Fruit fly (Drosophila melanogaster) whole organism, embryonic: ENCODE measurements around the gene GluRIA.

Experiments used
- BEAF-32 ChIP-seq: fragments of 200-800 bp; sonication (Bioruptor generic); optimal IDR thresholded peaks from 3 replicates; lab custom pipeline; 2017; ENCODE audit warnings: missing biosample characterization, missing genetic modification characterization, mild to moderate bottlenecking, moderate library complexity, missing genetic modification reagents
- CG10274 ChIP-seq: fragments of 200-800 bp; sonication (Bioruptor generic); optimal IDR thresholded peaks from 3 replicates; lab custom pipeline; 2017; ENCODE audit warnings: missing biosample characterization, mild to moderate bottlenecking, missing genetic modification characterization
- CG10321 ChIP-seq: fragments of 200-800 bp; sonication (Bioruptor generic); IDR thresholded peaks from 2 replicates; pipeline ENCODE4 v1.3.6; 2022; ENCODE audit warnings: missing biosample characterization, missing genetic modification characterization
- CG10543 ChIP-seq: fragments of 200-800 bp; sonication (Bioruptor generic); optimal IDR thresholded peaks from 3 replicates; lab custom pipeline; 2017; ENCODE audit warnings: missing biosample characterization, mild to moderate bottlenecking, missing genetic modification characterization, moderate library complexity
- CG10565 ChIP-seq: fragments of 200-800 bp; sonication (Bioruptor generic); optimal IDR thresholded peaks from 3 replicates; lab custom pipeline; 2016; ENCODE audit warnings: missing biosample characterization, mild to moderate bottlenecking, missing genetic modification characterization
- CG11696 ChIP-seq: fragments of 200-800 bp; sonication (Bioruptor generic); IDR thresholded peaks from 2 replicates; pipeline ENCODE4 v1.3.6; 2022; ENCODE audit warnings: missing biosample characterization, missing genetic modification characterization
- CG12236 ChIP-seq: fragments of 200-800 bp; sonication (Bioruptor generic); optimal IDR thresholded peaks from 2 replicates; lab custom pipeline; 2016; ENCODE audit warnings: missing biosample characterization, missing genetic modification characterization
- CG12942 ChIP-seq: fragments of 200-800 bp; sonication (Bioruptor generic); optimal IDR thresholded peaks from 3 replicates; lab custom pipeline; 2016; ENCODE audit warnings: missing biosample characterization, missing genetic modification characterization
- CG13123 ChIP-seq: fragments of 200-800 bp; sonication (Bioruptor generic); optimal IDR thresholded peaks from 2 replicates; lab custom pipeline; 2016; ENCODE audit warnings: missing biosample characterization, missing genetic modification characterization
- CG13894 ChIP-seq: fragments of 200-800 bp; sonication (Bioruptor generic); optimal IDR thresholded peaks from 3 replicates; lab custom pipeline; 2018; ENCODE audit warnings: missing biosample characterization, mild to moderate bottlenecking, missing genetic modification characterization, moderate library complexity
- CG1529 ChIP-seq: fragments of 200-800 bp; sonication (Bioruptor generic); optimal IDR thresholded peaks from 3 replicates; lab custom pipeline; 2018; ENCODE audit warnings: missing biosample characterization, missing genetic modification characterization
- CG16813 ChIP-seq: fragments of 200-800 bp; sonication (Bioruptor generic); IDR thresholded peaks from 3 replicates; pipeline ENCODE4 v1.3.6; 2022; ENCODE audit warnings: missing biosample characterization, missing genetic modification characterization; ENCODE audit not compliant: partially characterized antibody
- CG17186 ChIP-seq: fragments of 200-800 bp; sonication (Bioruptor generic); optimal IDR thresholded peaks from 3 replicates; lab custom pipeline; 2017; ENCODE audit warnings: missing biosample characterization, missing genetic modification reagents, missing genetic modification characterization
- CG33557 ChIP-seq: fragments of 200-800 bp; sonication (Bioruptor generic); optimal IDR thresholded peaks from 2 replicates; lab custom pipeline; 2019; ENCODE audit warnings: missing biosample characterization, mild to moderate bottlenecking, missing genetic modification characterization, moderate library complexity
- CG43689 ChIP-seq: fragments of 200-800 bp; sonication (Bioruptor generic); IDR thresholded peaks from 2 replicates; pipeline ENCODE4 v1.3.6; 2022; ENCODE audit warnings: missing biosample characterization, missing genetic modification characterization
- CG5953 ChIP-seq: fragments of 200-800 bp; sonication (Bioruptor generic); IDR thresholded peaks from 2 replicates; pipeline ENCODE4 v1.3.6; 2022; ENCODE audit warnings: missing biosample characterization, missing genetic modification characterization
- CG6765 ChIP-seq: fragments of 200-800 bp; sonication (Bioruptor generic); optimal IDR thresholded peaks from 3 replicates; lab custom pipeline; 2017; ENCODE audit warnings: missing biosample characterization, mild to moderate bottlenecking, missing genetic modification characterization
- CG6854 ChIP-seq: fragments of 200-800 bp; sonication (Bioruptor generic); optimal IDR thresholded peaks from 3 replicates; lab custom pipeline; 2017; ENCODE audit warnings: missing biosample characterization, mild to moderate bottlenecking, missing genetic modification characterization
- CG8478 ChIP-seq: fragments of >200 bp; optimal IDR thresholded peaks from 2 replicates; lab custom pipeline; 2018
- CG8765 ChIP-seq: fragments of 200-800 bp; sonication (Bioruptor generic); IDR thresholded peaks from 2 replicates; pipeline ENCODE4 v1.3.6; 2022; ENCODE audit warnings: missing biosample characterization, missing genetic modification characterization
- CG8944 ChIP-seq: fragments of 200-800 bp; sonication (Bioruptor generic); optimal IDR thresholded peaks from 3 replicates; lab custom pipeline; 2016; ENCODE audit warnings: missing biosample characterization, missing genetic modification characterization
- CG9876 ChIP-seq: fragments of 200-800 bp; sonication (Bioruptor generic); optimal IDR thresholded peaks from 2 replicates; lab custom pipeline; 2016; ENCODE audit warnings: missing biosample characterization, missing genetic modification characterization
- Doc2 ChIP-seq: fragments of 200-800 bp; sonication (Bioruptor generic); IDR thresholded peaks from 2 replicates; pipeline ENCODE4 v1.3.6; 2022; ENCODE audit warnings: missing biosample characterization, missing genetic modification characterization
- Fer2 ChIP-seq: fragments of 200-800 bp; sonication (Bioruptor generic); optimal IDR thresholded peaks from 2 replicates; lab custom pipeline; 2018; ENCODE audit warnings: missing biosample characterization, mild to moderate bottlenecking, missing genetic modification characterization, moderate library complexity
- Hey ChIP-seq: fragments of 200-800 bp; sonication (Bioruptor generic); optimal IDR thresholded peaks from 3 replicates; lab custom pipeline; 2018; ENCODE audit warnings: missing biosample characterization, mild to moderate bottlenecking, missing genetic modification characterization
- Hmx ChIP-seq: fragments of 200-800 bp; sonication (Bioruptor generic); optimal IDR thresholded peaks from 2 replicates; lab custom pipeline; 2016; ENCODE audit warnings: missing biosample characterization, missing genetic modification characterization
- Lpt ChIP-seq: fragments of >200 bp; optimal IDR thresholded peaks from 2 replicates; lab custom pipeline; 2018; ENCODE audit warnings: missing biosample characterization, missing genetic modification characterization
- MTF-1 ChIP-seq: fragments of 200-800 bp; sonication (Bioruptor generic); optimal IDR thresholded peaks from 2 replicates; lab custom pipeline; 2018; ENCODE audit warnings: missing biosample characterization, mild to moderate bottlenecking, missing genetic modification characterization, borderline replicate concordance
- Nf-YB ChIP-seq: fragments of 200-800 bp; sonication (Bioruptor generic); optimal IDR thresholded peaks from 3 replicates; lab custom pipeline; 2019; ENCODE audit warnings: missing biosample characterization, mild to moderate bottlenecking, missing genetic modification characterization, moderate library complexity
- Stat92E ChIP-seq, 3 experiments: fragments of >200 bp in 2 of 3; fragments of 200-800 bp in 1 of 3; sonication (Bioruptor generic) in 1 of 3; optimal IDR thresholded peaks; 2 replicates each; lab custom pipeline; 2017 to 2019; ENCODE audit warnings: missing biosample characterization in 3 of 3, missing genetic modification characterization in 3 of 3, mild to moderate bottlenecking in 1 of 3, moderate library complexity in 1 of 3
- Xrp1 ChIP-seq: fragments of 200-800 bp; sonication (Bioruptor generic); IDR thresholded peaks from 2 replicates; pipeline ENCODE4 v1.3.6; 2022; ENCODE audit warnings: missing biosample characterization, missing genetic modification characterization
- YL-1 ChIP-seq: fragments of 200-800 bp; sonication (Bioruptor generic); optimal IDR thresholded peaks from 3 replicates; lab custom pipeline; 2017; ENCODE audit warnings: missing biosample characterization, mild to moderate bottlenecking, missing genetic modification characterization
- ara ChIP-seq: fragments of 200-800 bp; sonication (Bioruptor generic); IDR thresholded peaks from 2 replicates; pipeline ENCODE4 v1.3.6; 2022; ENCODE audit warnings: missing biosample characterization, missing genetic modification characterization
- ato ChIP-seq: fragments of 200-800 bp; sonication (Bioruptor generic); IDR thresholded peaks from 2 replicates; pipeline ENCODE4 v1.3.6; 2022; ENCODE audit warnings: missing biosample characterization, missing genetic modification characterization; ENCODE audit not compliant: partially characterized antibody
- bcd ChIP-seq: fragments of 200-800 bp; sonication (Bioruptor generic); optimal IDR thresholded peaks from 2 replicates; lab custom pipeline; 2017; ENCODE audit warnings: missing biosample characterization, mild to moderate bottlenecking, missing genetic modification characterization
- chm ChIP-seq: fragments of 200-800 bp; sonication (Bioruptor generic); IDR thresholded peaks from 2 replicates; pipeline ENCODE4 v1.3.6; 2022; ENCODE audit warnings: missing biosample characterization, missing genetic modification characterization
- cwo ChIP-seq: fragments of 200-800 bp; sonication (Bioruptor generic); optimal IDR thresholded peaks from 3 replicates; lab custom pipeline; 2017; ENCODE audit warnings: missing biosample characterization, missing genetic modification characterization, mild to moderate bottlenecking, moderate library complexity, missing genetic modification reagents
- eve ChIP-seq, 2 experiments: fragments of >200 bp; optimal IDR thresholded peaks; 2 replicates each; lab custom pipeline; 2017; ENCODE audit warnings: missing biosample characterization in 2 of 2, missing genetic modification characterization in 2 of 2
- eyg ChIP-seq: fragments of 200-800 bp; sonication (Bioruptor generic); optimal IDR thresholded peaks from 3 replicates; lab custom pipeline; 2016; ENCODE audit warnings: missing biosample characterization, missing genetic modification characterization
- fd64A ChIP-seq: fragments of 200-800 bp; sonication (Bioruptor generic); optimal IDR thresholded peaks from 3 replicates; lab custom pipeline; 2018; ENCODE audit warnings: missing biosample characterization, mild to moderate bottlenecking, missing genetic modification characterization
- ind ChIP-seq: fragments of 200-800 bp; sonication (Bioruptor generic); optimal IDR thresholded peaks from 3 replicates; lab custom pipeline; 2016; ENCODE audit warnings: missing biosample characterization, missing genetic modification characterization
- insv ChIP-seq, 2 experiments: fragments of 200-800 bp; sonication (Bioruptor generic); optimal IDR thresholded peaks; 3 replicates each; lab custom pipeline; 2016 to 2018; ENCODE audit warnings: missing biosample characterization in 2 of 2, missing genetic modification characterization in 2 of 2
- jumu ChIP-seq: fragments of 200-800 bp; sonication (Bioruptor generic); optimal IDR thresholded peaks from 3 replicates; lab custom pipeline; 2016; ENCODE audit warnings: missing biosample characterization, missing genetic modification characterization
- nerfin-1 ChIP-seq: fragments of 200-800 bp; sonication (Bioruptor generic); optimal IDR thresholded peaks from 3 replicates; lab custom pipeline; 2019; ENCODE audit warnings: missing biosample characterization, mild to moderate bottlenecking, missing genetic modification characterization, moderate library complexity
- odd ChIP-seq: fragments of 200-800 bp; sonication (Bioruptor generic); optimal IDR thresholded peaks from 2 replicates; lab custom pipeline; 2017; ENCODE audit warnings: missing biosample characterization, mild to moderate bottlenecking, missing genetic modification characterization
- prd ChIP-seq, 3 experiments: fragments of >200 bp in 2 of 3; fragments of 200-800 bp in 1 of 3; sonication (Bioruptor generic) in 1 of 3; optimal IDR thresholded peaks in 2 of 3; IDR thresholded peaks in 1 of 3; 2 replicates in 2 of 3; 3 replicates in 1 of 3; pipeline versions ENCODE4 v1.3.6 to Lab custom; 2017 to 2022; ENCODE audit warnings: missing biosample characterization in 1 of 3, missing genetic modification characterization in 1 of 3
- so ChIP-seq: fragments of 200-800 bp; sonication (Bioruptor generic); IDR thresholded peaks from 3 replicates; pipeline ENCODE4 v1.3.6; 2022; ENCODE audit warnings: missing biosample characterization, missing genetic modification characterization
- stc ChIP-seq: fragments of 200-800 bp; sonication (Bioruptor generic); IDR thresholded peaks from 2 replicates; pipeline ENCODE4 v1.3.6; 2022; ENCODE audit warnings: missing biosample characterization, missing genetic modification characterization
- tin ChIP-seq: fragments of 200-800 bp; sonication (Bioruptor generic); optimal IDR thresholded peaks from 3 replicates; lab custom pipeline; 2016; ENCODE audit warnings: missing biosample characterization, missing genetic modification characterization
- tll ChIP-seq, 2 experiments: fragments of 200-800 bp in 1 of 2; fragments of >200 bp in 1 of 2; sonication (Bioruptor generic) in 1 of 2; optimal IDR thresholded peaks; 2 replicates each; lab custom pipeline; 2017 to 2019; ENCODE audit warnings: missing biosample characterization in 2 of 2, missing genetic modification characterization in 2 of 2, mild to moderate bottlenecking in 1 of 2, moderate library complexity in 1 of 2
- zfh1 ChIP-seq: fragments of 200-800 bp; sonication (Bioruptor generic); IDR thresholded peaks from 3 replicates; pipeline ENCODE4 v1.3.6; 2022; ENCODE audit warnings: missing biosample characterization, missing genetic modification characterization

Gene GluRIA

dm6 chr3L:6605925-6606324 is 17.9 kb upstream of the GluRIA start, which contains the start of gene zpg (continued):
- TF ChIP-seq insv (GFP tag; optimal IDR thresholded peaks at IDR 0.05; lab: Kevin White, UChicago): no peak
- TF ChIP-seq so (GFP tag; lab: Robert Waterston, UW): no peak
- TF ChIP-seq Hey (tag; lab: Kevin White, UChicago): no peak
- no peak for TF ChIP-seq ind
- no peak for TF ChIP-seq CG13123
- no peak for TF ChIP-seq CG8478 (lab: Kevin White, UChicago)
- no peak for TF ChIP-seq prd (optimal IDR thresholded peaks at IDR 0.05; lab: Kevin White, UChicago)
- no peak for TF ChIP-seq prd (GFP tag; IDR thresholded peaks at IDR 0.05; lab: Robert Waterston, UW)
- TF ChIP-seq eyg (GFP tag; lab: Kevin White, UChicago): no peak
- no peak for TF ChIP-seq cwo (GFP tag; lab: Kevin White, UChicago)
- TF ChIP-seq Nf-YB (GFP tag; lab: Kevin White, UChicago): no peak
- peak in 1 of 2 experiments; percentile 33 for TF ChIP-seq tll (GFP tag; optimal IDR thresholded peaks at IDR 0.05; lab: Kevin White, UChicago)
- no peak for TF ChIP-seq CG33557 (GFP tag; lab: Kevin White, UChicago)
- TF ChIP-seq CG10274 (GFP tag; lab: Kevin White, UChicago): no peak
- no peak for TF ChIP-seq CG1529 (GFP tag; lab: Kevin White, UChicago)
- TF ChIP-seq ara (GFP tag; lab: Robert Waterston, UW): no peak
- no peak for TF ChIP-seq Stat92E (GFP tag; optimal IDR thresholded peaks at IDR 0.05; lab: Kevin White, UChicago)
- TF ChIP-seq tin (GFP tag; lab: Kevin White, UChicago): no peak
- TF ChIP-seq CG12236 (GFP tag; lab: Kevin White, UChicago): no peak
- TF ChIP-seq CG11696 (GFP tag; lab: Robert Waterston, UW): no peak
- no peak for TF ChIP-seq CG6765
- TF ChIP-seq CG9876: peak; percentile 4
- 0 out of 2 replicates have a peak, but pooled peaks have one; percentile 7 for TF ChIP-seq stc (GFP tag; lab: Robert Waterston, UW)
- TF ChIP-seq CG10543 (GFP tag; lab: Kevin White, UChicago): no peak
- TF ChIP-seq CG6854: no peak
- TF ChIP-seq chm (GFP tag; lab: Robert Waterston, UW): no peak
- TF ChIP-seq CG5953 (GFP tag; lab: Robert Waterston, UW): no peak
- TF ChIP-seq fd64A (GFP tag; lab: Kevin White, UChicago): no peak
- TF ChIP-seq CG8765 (GFP tag; lab: Robert Waterston, UW): no peak
- no peak for TF ChIP-seq Doc2 (GFP tag; lab: Robert Waterston, UW)
- TF ChIP-seq eve (GFP tag; optimal IDR thresholded peaks at IDR 0.05; lab: Kevin White, UChicago): no peak
- TF ChIP-seq CG13894 (tag; lab: Kevin White, UChicago): no peak
- peak; percentile 54 for TF ChIP-seq CG16813 (GFP tag; lab: Robert Waterston, UW)
- TF ChIP-seq jumu (GFP tag; lab: Kevin White, UChicago): peak; percentile 44
- no peak for TF ChIP-seq CG8944 (GFP tag; lab: Kevin White, UChicago)
- TF ChIP-seq odd (GFP tag; lab: Kevin White, UChicago): no peak
- TF ChIP-seq YL-1: peak; percentile 71
- peak; percentile 38 for TF ChIP-seq bcd
- no peak for TF ChIP-seq CG10565 (GFP tag; lab: Kevin White, UChicago)
- no peak for TF ChIP-seq MTF-1 (GFP tag; lab: Kevin White, UChicago)
- no peak for TF ChIP-seq CG43689 (GFP tag; lab: Robert Waterston, UW)
- no peak for TF ChIP-seq Fer2
- TF ChIP-seq Hmx (GFP tag; lab: Kevin White, UChicago): no peak
- no peak for TF ChIP-seq nerfin-1
- TF ChIP-seq Xrp1: no peak
- TF ChIP-seq BEAF-32 (GFP tag; lab: Kevin White, UChicago): peak; percentile 47
- peak; percentile 39 for TF ChIP-seq CG17186 (GFP tag; lab: Kevin White, UChicago)
- peak; percentile 96 for TF ChIP-seq CG10321 (GFP tag; lab: Robert Waterston, UW)
- TF ChIP-seq zfh1 (GFP tag; lab: Robert Waterston, UW): 0 out of 3 replicates have a peak, but pooled peaks have one; percentile 17
- no peak for TF ChIP-seq Lpt (GFP tag; lab: Kevin White, UChicago)
- no peak for TF ChIP-seq CG12942 (GFP tag; lab: Kevin White, UChicago)
- TF ChIP-seq ato (GFP tag; lab: Robert Waterston, UW): no peak
